Fruit fly (Drosophila melanogaster) whole organism, prepupa: Measurements from ENCODE around the gene Mettl4.

Source experiments
- CG11902 ChIP-seq: fragments of 200-800 bp; sonication (Bioruptor generic); optimal IDR thresholded peaks from 3 replicates; lab custom pipeline; 2016; ENCODE audit warnings: missing biosample characterization, missing genetic modification characterization
- CG7368 ChIP-seq: fragments of 200-800 bp; sonication (Bioruptor generic); optimal IDR thresholded peaks from 3 replicates; lab custom pipeline; 2016; ENCODE audit warnings: missing biosample characterization, missing genetic modification characterization
- Sox15 ChIP-seq: fragments of 200-800 bp; sonication (Bioruptor generic); optimal IDR thresholded peaks from 3 replicates; lab custom pipeline; 2016; ENCODE audit warnings: missing biosample characterization, missing genetic modification characterization

DNA sequence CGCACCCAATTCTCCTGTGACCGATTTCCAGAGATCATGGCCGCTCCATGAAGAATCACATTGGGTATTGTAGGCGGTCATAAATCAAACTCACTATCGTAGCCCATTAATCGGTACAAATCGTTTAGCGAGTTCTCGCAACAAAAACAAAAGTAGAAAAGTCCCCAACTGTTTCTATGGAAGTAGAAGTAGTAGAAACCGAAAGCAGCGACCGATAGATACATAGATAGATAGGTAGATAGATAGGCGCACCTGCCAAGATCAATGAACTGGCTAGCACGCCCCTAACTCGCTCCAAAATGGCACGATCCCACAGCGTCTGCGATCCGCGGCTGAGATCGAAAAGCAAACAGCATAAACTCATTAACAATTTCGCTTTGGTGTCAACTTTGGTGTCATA, 50.2 kb downstream of the Mettl4 start:
- TF ChIP-seq Sox15 (GFP tag; lab: Kevin White, UChicago) (no peak), CG11902 (GFP tag; lab: Kevin White, UChicago) (no peak), CG7368 (GFP tag; lab: Kevin White, UChicago) (no peak)
